Fruit fly (Drosophila melanogaster) whole organism, adult: Measurements from ENCODE around the gene mei-217.

ENCODE experiments used
- CG14711 ChIP-seq: fragments of 200-800 bp; sonication (Bioruptor generic); optimal IDR thresholded peaks from 2 replicates; lab custom pipeline; 2018; ENCODE audit warnings: missing biosample characterization, mild to moderate bottlenecking, missing genetic modification characterization, moderate library complexity
- CG1620 ChIP-seq: fragments of 200-800 bp; sonication (Bioruptor generic); optimal IDR thresholded peaks from 2 replicates; lab custom pipeline; 2016; ENCODE audit warnings: missing biosample characterization, missing genetic modification characterization
- Clk ChIP-seq: fragments of 200-800 bp; sonication (Bioruptor generic); optimal IDR thresholded peaks from 2 replicates; lab custom pipeline; 2017; ENCODE audit warnings: missing biosample characterization, missing genetic modification characterization
- Crg-1 ChIP-seq: fragments of 200-800 bp; sonication (Bioruptor generic); optimal IDR thresholded peaks from 2 replicates; lab custom pipeline; 2016; ENCODE audit warnings: missing biosample characterization, missing genetic modification characterization
- bab1 ChIP-seq: fragments of 200-800 bp; sonication (Bioruptor generic); optimal IDR thresholded peaks from 3 replicates; lab custom pipeline; 2019; ENCODE audit warnings: missing biosample characterization, mild to moderate bottlenecking, missing genetic modification characterization, moderate library complexity
- tj ChIP-seq: fragments of 200-800 bp; sonication (Bioruptor generic); optimal IDR thresholded peaks from 3 replicates; lab custom pipeline; 2017; ENCODE audit warnings: missing biosample characterization, mild to moderate bottlenecking, missing genetic modification characterization, moderate library complexity

DNA sequence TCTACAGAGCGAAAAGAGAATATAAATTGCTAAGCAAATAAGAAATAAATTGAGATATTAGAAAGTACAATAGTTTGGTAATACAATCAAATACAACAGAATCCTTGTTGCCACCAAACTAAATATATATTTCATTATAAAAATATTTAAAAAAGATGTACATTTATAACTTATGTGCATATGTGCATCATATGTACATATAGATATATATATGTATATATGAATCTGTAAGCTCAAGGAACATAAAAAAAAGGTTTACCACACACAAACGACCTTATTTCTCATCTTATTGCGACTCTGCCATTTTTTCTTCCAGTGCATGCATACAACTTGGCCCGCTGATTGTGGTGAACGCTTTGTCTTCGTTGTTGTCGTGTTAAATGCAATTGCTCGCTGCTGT, 29.5 kb downstream of the mei-217 start:
- TF ChIP-seq tj (GFP tag; lab: Kevin White, UChicago): peak; percentile 21
- TF ChIP-seq bab1 (GFP tag; lab: Kevin White, UChicago): peak; percentile 50
- TF ChIP-seq CG14711 (tag; lab: Kevin White, UChicago): peak; percentile 39
- no peak for TF ChIP-seq CG1620
- TF ChIP-seq Crg-1 (GFP tag; lab: Kevin White, UChicago): no peak
- no peak for TF ChIP-seq Clk (GFP tag; lab: Kevin White, UChicago)
